Fruit fly (Drosophila melanogaster) Kc167 (cell line): ENCODE measurements around the gene CG14440.

ENCODE experiments used
- Myc ChIP-seq: fragments of >200 bp; optimal IDR thresholded peaks from 2 replicates; lab custom pipeline; 2017; ENCODE audit warnings: missing external identifiers
- Sin3A ChIP-seq: fragments of >200 bp; optimal IDR thresholded peaks from 2 replicates; lab custom pipeline; 2018; ENCODE audit warnings: missing external identifiers
- h ChIP-seq: fragments of >200 bp; optimal IDR thresholded peaks from 3 replicates; lab custom pipeline; 2018; ENCODE audit warnings: missing external identifiers
- insv ChIP-seq: fragments of >200 bp; optimal IDR thresholded peaks from 3 replicates; lab custom pipeline; 2018; ENCODE audit warnings: missing external identifiers
- psq ChIP-seq: fragments of >200 bp; optimal IDR thresholded peaks from 2 replicates; lab custom pipeline; 2017; ENCODE audit warnings: missing external identifiers
- ttk ChIP-seq: sonication (Bioruptor generic); optimal IDR thresholded peaks from 2 replicates; lab custom pipeline; 2017; ENCODE audit warnings: missing external identifiers

Gene CG14440

DNA sequence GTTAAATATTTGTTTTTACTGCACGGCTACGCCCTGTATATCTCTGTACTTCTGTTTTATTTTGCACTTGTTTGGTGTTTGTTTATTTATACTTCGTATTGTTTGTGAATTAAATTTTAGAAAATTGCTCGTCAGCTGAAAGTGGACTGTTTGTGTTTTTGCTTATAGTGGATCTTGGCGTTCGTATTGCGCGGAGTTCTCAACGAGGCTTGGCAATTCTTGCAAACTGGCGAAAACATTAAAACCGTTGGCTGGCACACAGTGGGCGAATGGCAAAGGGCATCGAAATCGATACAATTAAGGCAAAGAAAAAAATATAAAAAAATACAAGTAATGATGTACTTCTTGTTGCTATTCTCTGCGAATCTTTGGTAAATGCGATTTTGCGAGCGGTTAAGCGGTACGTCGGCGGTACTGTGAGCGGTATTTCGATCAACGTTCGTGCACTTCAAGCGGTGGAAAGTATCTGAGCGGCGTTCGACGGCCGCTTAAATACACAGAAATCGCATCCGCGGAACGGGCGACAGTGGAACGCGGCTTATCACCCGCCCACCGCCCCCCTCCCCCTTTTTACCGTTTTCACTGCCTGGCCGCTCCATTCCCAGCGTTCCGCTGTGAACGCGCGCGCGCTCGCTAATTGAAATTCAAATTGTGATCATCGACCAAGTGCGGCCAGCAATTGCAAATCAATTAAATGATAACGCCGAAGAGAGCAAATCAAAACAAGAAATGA lies 28.6 kb upstream of the CG14440 start:
- TF ChIP-seq Myc: no peak
- TF ChIP-seq Sin3A (lab: Kevin White, UChicago): no peak
- no peak for TF ChIP-seq insv
- no peak for TF ChIP-seq ttk (lab: Kevin White, UChicago)

- TF ChIP-seq insv: no peak
Measured at dm6 chrX:6724904-6725505, 26.6 kb upstream of the CG14440 start.

DNA sequence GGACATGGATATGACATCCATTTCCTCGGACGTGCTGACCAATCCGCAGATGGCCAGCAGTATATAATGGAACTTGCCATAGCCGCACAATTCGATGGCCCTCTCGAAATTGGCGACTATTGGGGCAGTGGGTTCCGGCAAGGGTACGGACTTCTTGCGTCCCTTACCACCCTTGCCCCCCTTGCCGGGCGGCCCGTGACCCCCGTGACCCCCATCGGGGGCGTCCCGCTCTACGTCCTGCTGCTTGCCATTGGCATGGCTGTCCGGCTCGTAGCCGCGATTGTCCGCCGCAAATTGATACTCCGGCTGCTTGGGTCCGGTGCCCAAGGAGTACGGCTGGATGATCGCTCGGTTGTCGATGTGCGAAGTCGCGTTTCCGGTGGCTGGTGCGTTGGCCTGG lies 25.3 kb upstream of the CG14440 start:
- no peak for TF ChIP-seq ttk (lab: Kevin White, UChicago)
- no peak for TF ChIP-seq Sin3A (lab: Kevin White, UChicago)
- TF ChIP-seq Myc: no peak
- TF ChIP-seq h (lab: Kevin White, UChicago): no peak
- no peak for TF ChIP-seq psq (lab: Kevin White, UChicago)

dm6 chrX:6719968-6720367 lies 21.6 kb upstream of the CG14440 start:
- no peak for TF ChIP-seq ttk (lab: Kevin White, UChicago)
- no peak for TF ChIP-seq Sin3A (lab: Kevin White, UChicago)
- TF ChIP-seq psq (lab: Kevin White, UChicago): no peak
- TF ChIP-seq h (lab: Kevin White, UChicago): no peak
- no peak for TF ChIP-seq Myc
- TF ChIP-seq insv: no peak

DNA sequence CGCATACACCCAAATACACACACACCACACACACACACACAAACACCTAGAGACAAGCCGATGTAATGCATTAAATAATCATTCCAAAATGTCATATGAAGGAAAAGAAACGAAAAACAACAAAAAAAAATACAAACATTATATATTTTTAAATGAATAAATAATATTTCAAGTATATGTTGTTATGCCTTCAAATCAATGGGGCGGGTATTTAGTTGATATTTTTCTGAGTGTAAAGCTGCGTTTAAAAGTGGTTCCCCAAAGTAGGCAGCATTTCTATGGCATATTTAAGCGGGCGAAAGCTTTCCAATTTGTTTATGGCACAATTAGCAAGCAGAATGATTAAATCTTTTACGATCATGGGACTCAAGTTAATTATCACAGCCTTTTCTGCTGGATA lies 20.9 kb upstream of the CG14440 start:
- TF ChIP-seq Myc (no peak), Sin3A (lab: Kevin White, UChicago) (no peak), psq (lab: Kevin White, UChicago) (no peak), ttk (lab: Kevin White, UChicago) (no peak), h (lab: Kevin White, UChicago) (no peak), insv (no peak)

dm6 chrX:6716170-6716569 lies 17.8 kb upstream of the CG14440 start:
- TF ChIP-seq insv (no peak), ttk (lab: Kevin White, UChicago) (no peak), Sin3A (lab: Kevin White, UChicago) (no peak), h (lab: Kevin White, UChicago) (no peak), psq (lab: Kevin White, UChicago) (no peak), Myc (no peak)

DNA sequence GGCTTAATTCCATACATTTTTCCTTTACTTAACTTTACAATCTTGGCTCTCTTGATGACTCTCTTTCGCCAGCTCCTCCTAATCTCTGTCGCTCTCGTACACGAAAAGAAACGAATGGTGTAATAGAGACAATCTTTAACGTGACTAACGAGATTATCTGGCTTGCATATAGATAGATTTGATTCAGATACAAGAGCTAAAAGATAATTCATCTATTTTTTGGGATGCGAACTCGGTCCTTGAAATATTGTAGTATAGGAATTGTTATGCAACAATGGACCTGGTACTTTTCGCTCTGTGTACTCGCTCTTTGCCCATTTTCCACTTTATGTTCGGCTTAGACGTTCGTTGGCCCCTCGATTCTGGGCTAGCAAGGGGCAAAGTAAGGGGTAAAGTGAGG lies 12.9 kb upstream of the CG14440 start:
- TF ChIP-seq Myc (no peak), psq (lab: Kevin White, UChicago) (no peak), h (lab: Kevin White, UChicago) (no peak), ttk (lab: Kevin White, UChicago) (no peak), insv (no peak), Sin3A (lab: Kevin White, UChicago) (no peak)

DNA sequence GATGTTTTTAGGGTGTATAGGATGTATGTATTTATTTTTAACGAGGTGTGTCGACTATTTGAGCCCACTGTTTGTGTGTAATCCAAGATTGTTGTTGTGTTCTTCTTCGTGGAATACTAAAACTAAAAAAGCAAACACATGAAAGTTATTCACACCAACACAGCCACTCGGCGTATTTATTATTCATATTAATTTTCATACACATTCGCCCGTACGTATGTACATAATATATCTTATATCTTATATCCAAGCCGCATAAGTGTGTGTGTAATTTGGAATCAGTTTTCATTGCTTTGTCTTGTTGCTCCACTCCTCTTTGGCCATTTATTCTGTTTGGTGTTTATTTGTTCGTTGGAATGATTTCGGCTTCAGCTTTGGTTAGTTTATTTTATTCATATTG lies 12.3 kb upstream of the CG14440 start:
- no peak for TF ChIP-seq psq (lab: Kevin White, UChicago)
- no peak for TF ChIP-seq Myc
- TF ChIP-seq Sin3A (lab: Kevin White, UChicago): no peak
- TF ChIP-seq h (lab: Kevin White, UChicago): no peak
- no peak for TF ChIP-seq ttk (lab: Kevin White, UChicago)
- TF ChIP-seq insv: no peak

- TF ChIP-seq insv (no peak), h (lab: Kevin White, UChicago) (no peak), psq (lab: Kevin White, UChicago) (no peak), Myc (no peak), Sin3A (lab: Kevin White, UChicago) (no peak), ttk (lab: Kevin White, UChicago) (no peak)
Measured at dm6 chrX:6710258-6710657, 11.9 kb upstream of the CG14440 start.

DNA sequence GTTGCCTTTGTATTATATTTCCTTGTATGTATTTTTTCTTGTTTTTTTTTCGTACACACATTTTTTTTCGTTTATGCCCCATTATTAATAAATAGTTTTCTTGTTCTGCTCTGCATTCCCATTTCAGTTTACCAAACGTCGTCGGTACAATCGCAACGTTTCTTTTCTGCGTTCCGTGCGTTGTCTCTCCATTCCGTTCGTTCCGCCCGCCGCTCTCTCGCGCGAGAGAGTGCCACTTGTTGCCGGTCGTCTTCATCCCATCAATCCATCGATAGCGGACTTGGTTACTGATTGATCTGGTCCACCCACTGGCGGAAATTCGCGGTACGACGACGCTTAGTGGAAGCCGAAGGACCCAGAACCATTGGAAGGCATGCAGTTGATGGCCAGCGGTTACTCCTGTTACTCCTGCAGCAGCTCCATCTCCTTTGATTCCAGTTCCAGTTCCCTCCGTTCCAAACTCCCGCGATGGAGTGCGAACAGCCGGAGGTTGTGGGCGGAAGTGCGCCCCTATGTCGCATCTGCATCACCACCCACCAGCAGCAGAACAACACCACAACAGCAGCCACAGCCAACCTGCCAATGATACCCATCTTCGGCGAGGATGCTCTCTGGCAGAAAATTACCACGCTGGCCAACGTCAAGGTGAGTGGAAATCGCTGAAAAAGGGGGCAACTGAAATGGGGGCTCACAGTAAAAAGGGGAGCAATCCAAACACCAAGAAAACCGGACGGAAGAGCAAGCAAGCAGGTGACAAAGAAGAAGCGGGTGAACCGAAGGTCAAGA lies 11.1 kb upstream of the CG14440 start:
- TF ChIP-seq h (lab: Kevin White, UChicago) (no peak), Sin3A (lab: Kevin White, UChicago) (no peak), ttk (lab: Kevin White, UChicago) (no peak), insv (no peak), psq (lab: Kevin White, UChicago) (no peak), Myc (no peak)

DNA sequence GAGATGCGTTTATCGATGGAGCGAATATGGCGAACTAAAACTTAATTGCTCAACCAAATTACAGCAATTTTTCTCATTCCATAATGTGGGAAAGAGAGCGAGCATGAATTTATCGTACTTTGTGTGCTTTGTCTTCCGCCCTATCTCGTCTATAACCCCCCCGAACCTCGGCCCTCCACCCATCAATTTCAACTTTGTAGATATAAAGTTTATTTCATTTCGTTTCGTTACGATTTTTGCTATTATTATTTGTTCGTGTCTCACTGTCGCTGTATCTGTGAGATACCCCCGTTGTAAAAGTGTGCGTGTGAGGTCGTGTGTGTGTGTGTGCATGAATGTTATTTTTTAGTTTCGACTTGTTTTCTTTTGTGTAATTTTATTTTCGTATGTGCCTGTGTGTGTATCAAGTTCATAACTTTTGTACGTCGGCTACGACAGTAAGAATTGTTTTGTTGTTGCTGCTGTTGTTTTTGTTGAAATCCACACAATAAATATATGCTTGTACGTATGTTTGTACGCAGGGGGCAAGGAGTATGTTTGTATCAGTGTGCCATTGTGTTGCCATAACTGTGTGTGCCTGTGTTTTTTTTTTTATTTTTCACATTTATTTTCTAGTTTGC lies 10.3 kb upstream of the CG14440 start:
- no peak for TF ChIP-seq h (lab: Kevin White, UChicago)
- no peak for TF ChIP-seq Sin3A (lab: Kevin White, UChicago)
- TF ChIP-seq insv: no peak
- TF ChIP-seq psq (lab: Kevin White, UChicago): no peak
- TF ChIP-seq Myc: no peak
- TF ChIP-seq ttk (lab: Kevin White, UChicago): no peak

dm6 chrX:6708138-6708537 lies 9.8 kb upstream of the CG14440 start:
- TF ChIP-seq psq (lab: Kevin White, UChicago) (no peak), h (lab: Kevin White, UChicago) (no peak), Sin3A (lab: Kevin White, UChicago) (no peak), insv (no peak), Myc (no peak), ttk (lab: Kevin White, UChicago) (no peak)
